Worm (Caenorhabditis elegans): Measurements from ENCODE around the gene F32D8.11.

The F32D8.11 gene

DNA sequence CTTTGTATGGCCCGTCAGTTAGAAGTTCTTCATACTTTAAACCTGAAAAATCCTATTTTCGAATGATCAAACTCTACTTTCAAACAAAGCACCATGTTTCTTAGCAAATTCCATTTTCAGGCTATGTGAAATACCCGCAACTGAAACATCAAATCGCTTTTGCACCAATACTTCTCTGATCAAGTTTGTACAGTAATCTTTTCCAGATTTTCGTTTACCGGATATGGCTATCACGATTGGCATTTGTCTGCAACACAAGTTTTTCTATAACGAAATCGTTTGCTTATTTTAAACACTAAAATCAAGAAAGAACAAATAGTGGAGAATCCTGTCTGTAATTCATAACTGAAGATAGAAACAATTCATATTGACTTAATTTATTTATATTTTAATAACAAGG is 7.4 kb upstream of the F32D8.11 start, which contains the start of gene F32D8.13 (continued):
- no peak for TF ChIP-seq dmd-9 (GFP tag; IDR thresholded peaks at IDR 0.05)
- TF ChIP-seq nhr-28 (tag; optimal IDR thresholded peaks at IDR 0.05), result no peak
- no peak for TF ChIP-seq mep-1 (tag; optimal IDR thresholded peaks at IDR 0.05)
- TF ChIP-seq nhr-76 (tag; optimal IDR thresholded peaks at IDR 0.05), result no peak
- no peak for TF ChIP-seq egl-27 (tag; optimal IDR thresholded peaks at IDR 0.05)
- no peak for TF ChIP-seq ZK337.2 (GFP tag; IDR thresholded peaks at IDR 0.05)
- TF ChIP-seq ceh-82 (tag; optimal IDR thresholded peaks at IDR 0.05), result no peak
- no peak for TF ChIP-seq ZK546.5 (tag; optimal IDR thresholded peaks at IDR 0.05)
- TF ChIP-seq lin-29 (GFP tag; IDR thresholded peaks at IDR 0.05), result no peak
- TF ChIP-seq mdl-1 (tag; optimal IDR thresholded peaks at IDR 0.05), result no peak
- no peak for TF ChIP-seq Y5F2A.4 (GFP tag; optimal IDR thresholded peaks at IDR 0.05)
- TF ChIP-seq fkh-10 (GFP tag; optimal IDR thresholded peaks at IDR 0.05), result no peak
- TF ChIP-seq ceh-44 (GFP tag; IDR thresholded peaks at IDR 0.05), result no peak
- no peak for TF ChIP-seq Y75B8A.6 (GFP tag; IDR thresholded peaks at IDR 0.05)
- no peak for TF ChIP-seq sdz-12 (GFP tag; optimal IDR thresholded peaks at IDR 0.05)
- TF ChIP-seq hlh-11 (tag; optimal IDR thresholded peaks at IDR 0.05), result no peak
- TF ChIP-seq nhr-102 (tag; optimal IDR thresholded peaks at IDR 0.05), result no peak
- TF ChIP-seq lin-38 (GFP tag; IDR thresholded peaks at IDR 0.05), result peak; percentile 28; the same call in 1 of the 2 replicates
- no peak for TF ChIP-seq nhr-41 (GFP tag; IDR thresholded peaks at IDR 0.05)
- no peak for TF ChIP-seq F44E2.7 (GFP tag; IDR thresholded peaks at IDR 0.05)
- peak in 1 of 2 experiments; percentile 31 for TF ChIP-seq lsy-2 (tag; optimal IDR thresholded peaks at IDR 0.05)
- no peak for TF ChIP-seq nhr-48 (tag; optimal IDR thresholded peaks at IDR 0.05)

DNA sequence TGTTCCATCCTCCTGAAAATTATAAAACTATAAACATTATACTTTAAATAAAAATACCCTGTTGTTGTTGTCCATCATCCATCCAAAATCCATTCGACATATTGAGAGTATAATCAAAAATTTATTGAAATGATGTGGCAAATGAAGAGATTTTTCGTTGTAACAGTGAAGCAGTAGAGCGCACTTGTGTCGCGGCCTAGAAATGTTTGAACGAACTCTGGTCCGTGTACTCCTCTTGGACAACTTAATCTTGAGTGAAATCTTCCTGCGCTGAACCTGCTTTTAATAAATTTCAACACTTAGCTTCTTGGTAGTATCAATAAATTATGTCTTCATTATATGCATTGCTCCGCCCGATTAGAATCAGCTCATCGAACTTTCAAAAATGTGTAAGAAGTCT is 5.7 kb upstream of the F32D8.11 start, which contains the start of the genes F32D8.14 and F32D8.5:
TSS of gene F32D8.14 (minus strand) at position 188 of the 400 bp plus-strand sequence.
TSS of gene F32D8.5 (plus strand) at position 200 of the 400 bp plus-strand sequence.
- TF ChIP-seq ces-1 (GFP tag; optimal IDR thresholded peaks at IDR 0.05), result no peak
- no peak for TF ChIP-seq Y75B8A.6 (GFP tag; IDR thresholded peaks at IDR 0.05)
- no peak for TF ChIP-seq lin-39 (tag; optimal IDR thresholded peaks at IDR 0.05)
- TF ChIP-seq ceh-82 (tag; optimal IDR thresholded peaks at IDR 0.05), result no peak
- no peak for TF ChIP-seq attf-4 (tag; optimal IDR thresholded peaks at IDR 0.05)
- TF ChIP-seq hif-1 (tag; optimal IDR thresholded peaks at IDR 0.05), result peak in 1 of 2 experiments; percentile 80
- TF ChIP-seq madf-9 (GFP tag; conservative IDR thresholded peaks at IDR 0.05), result 0 out of 2 replicates have a peak, but pooled peaks have one; percentile 32
- no peak for TF ChIP-seq zfp-2 (tag; optimal IDR thresholded peaks at IDR 0.05)
- peak; percentile 60 for TF ChIP-seq hlh-11 (tag; optimal IDR thresholded peaks at IDR 0.05)
- TF ChIP-seq ctbp-1 (GFP tag; IDR thresholded peaks at IDR 0.05), result no peak
- no peak for TF ChIP-seq lir-3 (tag; optimal IDR thresholded peaks at IDR 0.05)
- TF ChIP-seq skn-1 (tag; optimal IDR thresholded peaks at IDR 0.05), result no peak
- peak; percentile 68 for TF ChIP-seq nhr-6 (tag; optimal IDR thresholded peaks at IDR 0.05)
- no peak for TF ChIP-seq mdt-29 (GFP tag; IDR thresholded peaks at IDR 0.05)
- no peak for TF ChIP-seq ceh-28 (tag; optimal IDR thresholded peaks at IDR 0.05)
- no peak for TF ChIP-seq gei-8 (GFP tag; optimal IDR thresholded peaks at IDR 0.05)
- 0 out of 2 replicates have a peak, but pooled peaks have one; percentile 12 for TF ChIP-seq ceh-20 (GFP tag; IDR thresholded peaks at IDR 0.05)
- no peak for TF ChIP-seq ztf-11 (tag; optimal IDR thresholded peaks at IDR 0.05)
- no peak for TF ChIP-seq R02D3.7 (tag; optimal IDR thresholded peaks at IDR 0.05)
- TF ChIP-seq F37D6.2 (tag; optimal IDR thresholded peaks at IDR 0.05), result peak; percentile 39
- TF ChIP-seq ceh-32 (tag; optimal IDR thresholded peaks at IDR 0.05; ENCODE audit: poor library complexity), result no peak
- no peak for TF ChIP-seq zag-1 (tag; optimal IDR thresholded peaks at IDR 0.05)
- peak; percentile 48 for TF ChIP-seq nhr-102 (tag; optimal IDR thresholded peaks at IDR 0.05)
- TF ChIP-seq nhr-77 (tag; optimal IDR thresholded peaks at IDR 0.05), result peak; percentile 64
- no peak for TF ChIP-seq zip-2 (tag; optimal IDR thresholded peaks at IDR 0.05)
- TF ChIP-seq pqm-1 (tag; optimal IDR thresholded peaks at IDR 0.05), result peak; percentile 1
- peak; percentile 59 for TF ChIP-seq T26A8.4 (GFP tag; IDR thresholded peaks at IDR 0.05)
- TF ChIP-seq spr-3 (GFP tag; optimal IDR thresholded peaks at IDR 0.05), result no peak
- TF ChIP-seq set-16 (GFP tag; IDR thresholded peaks at IDR 0.05), result no peak
- TF ChIP-seq Y48G9A.11 (GFP tag; IDR thresholded peaks at IDR 0.05), result no peak
- no peak for TF ChIP-seq lin-29 (GFP tag; IDR thresholded peaks at IDR 0.05)
- TF ChIP-seq hmg-1.1 (GFP tag; IDR thresholded peaks at IDR 0.05), result peak; percentile 63
- no peak for TF ChIP-seq daf-19 (GFP tag; conservative IDR thresholded peaks at IDR 0.05)
- TF ChIP-seq snpc-1.2 (GFP tag; IDR thresholded peaks at IDR 0.05), result no peak
